Fruit fly (Drosophila melanogaster) whole organism, prepupa: Measurements from ENCODE around the gene ppan.

Experiments
- Blimp-1 ChIP-seq: fragments of 200-800 bp; sonication (Bioruptor generic); optimal IDR thresholded peaks from 3 replicates; lab custom pipeline; 2017; ENCODE audit warnings: missing biosample characterization, missing genetic modification characterization, mild to moderate bottlenecking, moderate library complexity, missing genetic modification reagents
- CG10631 ChIP-seq: fragments of 200-800 bp; sonication (Bioruptor generic); optimal IDR thresholded peaks from 2 replicates; lab custom pipeline; 2016; ENCODE audit warnings: missing biosample characterization, missing genetic modification characterization
- CG10669 ChIP-seq: fragments of 200-800 bp; sonication (Bioruptor generic); optimal IDR thresholded peaks from 3 replicates; lab custom pipeline; 2018; ENCODE audit warnings: missing biosample characterization, mild to moderate bottlenecking, missing genetic modification characterization, moderate library complexity
- CG11294 ChIP-seq: fragments of 200-800 bp; sonication (Bioruptor generic); IDR thresholded peaks from 2 replicates; pipeline ENCODE4 v1.3.6; 2022; ENCODE audit warnings: missing biosample characterization, missing genetic modification characterization
- CG11762 ChIP-seq: fragments of 200-800 bp; sonication (Bioruptor generic); optimal IDR thresholded peaks from 3 replicates; lab custom pipeline; 2016; ENCODE audit warnings: missing biosample characterization, missing genetic modification characterization; ENCODE audit not compliant: insufficient read depth
- CG11902 ChIP-seq: fragments of 200-800 bp; sonication (Bioruptor generic); optimal IDR thresholded peaks from 3 replicates; lab custom pipeline; 2016; ENCODE audit warnings: missing biosample characterization, missing genetic modification characterization
- CG15336 ChIP-seq: fragments of 200-800 bp; sonication (Bioruptor generic); IDR thresholded peaks from 2 replicates; pipeline ENCODE4 v1.3.6; 2022; ENCODE audit warnings: missing biosample characterization, missing genetic modification characterization
- CG1621 ChIP-seq: fragments of 200-800 bp; sonication (Bioruptor generic); optimal IDR thresholded peaks from 3 replicates; lab custom pipeline; 2018; ENCODE audit warnings: missing biosample characterization, mild to moderate bottlenecking, missing genetic modification characterization
- CG16779 ChIP-seq: fragments of 200-800 bp; sonication (Bioruptor generic); optimal IDR thresholded peaks from 3 replicates; lab custom pipeline; 2017; ENCODE audit warnings: missing biosample characterization, mild to moderate bottlenecking, missing genetic modification characterization
- CG3032 ChIP-seq: fragments of 200-800 bp; optimal IDR thresholded peaks from 2 replicates; lab custom pipeline; 2019; ENCODE audit warnings: missing biosample characterization, mild to moderate bottlenecking, missing genetic modification characterization, moderate library complexity
- CG34406 ChIP-seq: fragments of 200-800 bp; sonication (Bioruptor generic); optimal IDR thresholded peaks from 3 replicates; lab custom pipeline; 2016; ENCODE audit warnings: missing biosample characterization, missing genetic modification characterization
- CG3919 ChIP-seq: fragments of 200-800 bp; sonication (Bioruptor generic); optimal IDR thresholded peaks from 3 replicates; lab custom pipeline; 2016; ENCODE audit warnings: missing biosample characterization, missing genetic modification characterization
- CG4318 ChIP-seq: fragments of 200-800 bp; sonication (Bioruptor generic); optimal IDR thresholded peaks from 3 replicates; lab custom pipeline; 2017; ENCODE audit warnings: missing biosample characterization, mild to moderate bottlenecking, missing genetic modification characterization
- CG6163 ChIP-seq: fragments of 200-800 bp; sonication (Bioruptor generic); IDR thresholded peaks from 3 replicates; pipeline ENCODE4 v1.3.6; 2022; ENCODE audit warnings: missing biosample characterization, missing genetic modification characterization
- CG6276 ChIP-seq: fragments of 200-800 bp; sonication (Bioruptor generic); optimal IDR thresholded peaks from 2 replicates; lab custom pipeline; 2017; ENCODE audit warnings: missing biosample characterization, mild to moderate bottlenecking, missing genetic modification characterization
- CG6792 ChIP-seq: fragments of 200-800 bp; sonication (Bioruptor generic); optimal IDR thresholded peaks from 3 replicates; lab custom pipeline; 2016; ENCODE audit warnings: missing biosample characterization, missing genetic modification characterization
- CG6808 ChIP-seq: fragments of 200-800 bp; sonication (Bioruptor generic); optimal IDR thresholded peaks from 3 replicates; lab custom pipeline; 2017; ENCODE audit warnings: missing biosample characterization, missing genetic modification characterization, mild to moderate bottlenecking, moderate library complexity, missing genetic modification reagents
- CG6854 ChIP-seq: fragments of 200-800 bp; sonication (Bioruptor generic); optimal IDR thresholded peaks from 2 replicates; lab custom pipeline; 2017; ENCODE audit warnings: missing biosample characterization, mild to moderate bottlenecking, missing genetic modification characterization
- CG7368 ChIP-seq: fragments of 200-800 bp; sonication (Bioruptor generic); optimal IDR thresholded peaks from 3 replicates; lab custom pipeline; 2016; ENCODE audit warnings: missing biosample characterization, missing genetic modification characterization
- CG8119 ChIP-seq: fragments of 200-800 bp; sonication (Bioruptor generic); IDR thresholded peaks from 3 replicates; pipeline ENCODE4 v1.3.6; 2022; ENCODE audit warnings: missing biosample characterization, missing genetic modification characterization
- CG8319 ChIP-seq: fragments of 200-800 bp; sonication (Bioruptor generic); optimal IDR thresholded peaks from 3 replicates; lab custom pipeline; 2016; ENCODE audit warnings: missing biosample characterization, missing genetic modification characterization
- CG8632 ChIP-seq: fragments of 200-800 bp; sonication (Bioruptor generic); optimal IDR thresholded peaks from 3 replicates; lab custom pipeline; 2016; ENCODE audit warnings: missing biosample characterization, missing genetic modification characterization
- Eip78C ChIP-seq: fragments of 200-800 bp; sonication (Bioruptor generic); peaks from one replicate; lab custom pipeline; 2016; ENCODE audit warnings: missing biosample characterization, missing genetic modification characterization
- Eip93F ChIP-seq: fragments of 200-800 bp; sonication (Bioruptor generic); optimal IDR thresholded peaks from 2 replicates; lab custom pipeline; 2016; ENCODE audit warnings: missing biosample characterization, mild to moderate bottlenecking, missing genetic modification characterization
- Ets21C ChIP-seq: fragments of 200-800 bp; sonication (Bioruptor generic); optimal IDR thresholded peaks from 3 replicates; lab custom pipeline; 2016; ENCODE audit warnings: missing biosample characterization, missing genetic modification characterization
- Ets96B ChIP-seq: fragments of 200-800 bp; optimal IDR thresholded peaks from 2 replicates; lab custom pipeline; 2019; ENCODE audit warnings: missing biosample characterization, mild to moderate bottlenecking, missing genetic modification characterization, moderate library complexity
- Gug ChIP-seq: fragments of 200-800 bp; sonication (Bioruptor generic); IDR thresholded peaks from 2 replicates; pipeline ENCODE4 v1.3.6; 2022; ENCODE audit warnings: missing biosample characterization, missing genetic modification characterization
- Hr4 ChIP-seq: fragments of 200-800 bp; sonication (Bioruptor generic); optimal IDR thresholded peaks from 3 replicates; lab custom pipeline; 2016; ENCODE audit warnings: missing biosample characterization, missing genetic modification characterization
- Lpt ChIP-seq: fragments of 200-800 bp; sonication (Bioruptor generic); optimal IDR thresholded peaks from 3 replicates; lab custom pipeline; 2016; ENCODE audit warnings: missing biosample characterization, missing genetic modification characterization
- Met ChIP-seq: fragments of 200-800 bp; sonication (Bioruptor generic); optimal IDR thresholded peaks from 3 replicates; lab custom pipeline; 2016; ENCODE audit warnings: missing biosample characterization, missing genetic modification characterization
- Smox ChIP-seq: fragments of 200-800 bp; sonication (Bioruptor generic); optimal IDR thresholded peaks from 3 replicates; lab custom pipeline; 2016; ENCODE audit warnings: missing biosample characterization, missing genetic modification characterization
- Sox102F ChIP-seq: fragments of 200-800 bp; sonication (Bioruptor generic); optimal IDR thresholded peaks from 2 replicates; lab custom pipeline; 2016; ENCODE audit warnings: missing biosample characterization, mild to moderate bottlenecking, missing genetic modification characterization
- Sox15 ChIP-seq: fragments of 200-800 bp; sonication (Bioruptor generic); optimal IDR thresholded peaks from 3 replicates; lab custom pipeline; 2016; ENCODE audit warnings: missing biosample characterization, missing genetic modification characterization
- achi ChIP-seq: fragments of 200-800 bp; sonication (Bioruptor generic); optimal IDR thresholded peaks from 3 replicates; lab custom pipeline; 2016; ENCODE audit warnings: missing biosample characterization, missing genetic modification characterization
- acj6 ChIP-seq: fragments of 200-800 bp; sonication (Bioruptor generic); optimal IDR thresholded peaks from 3 replicates; lab custom pipeline; 2016; ENCODE audit warnings: missing biosample characterization, missing genetic modification characterization
- cyc ChIP-seq: fragments of 200-800 bp; sonication (Bioruptor generic); optimal IDR thresholded peaks from 3 replicates; lab custom pipeline; 2016; ENCODE audit warnings: missing biosample characterization, missing genetic modification characterization
- dsx ChIP-seq: fragments of 200-800 bp; optimal IDR thresholded peaks from 3 replicates; lab custom pipeline; 2019; ENCODE audit warnings: missing biosample characterization, mild to moderate bottlenecking, missing genetic modification characterization, moderate library complexity; ENCODE audit not compliant: poor library complexity, severe bottlenecking
- esn ChIP-seq: fragments of 200-800 bp; sonication (Bioruptor generic); optimal IDR thresholded peaks from 2 replicates; lab custom pipeline; 2016; ENCODE audit warnings: missing biosample characterization, mild to moderate bottlenecking, missing genetic modification characterization, moderate library complexity
- fd59A ChIP-seq: fragments of 200-800 bp; sonication (Bioruptor generic); optimal IDR thresholded peaks from 2 replicates; lab custom pipeline; 2017; ENCODE audit warnings: missing biosample characterization, mild to moderate bottlenecking, missing genetic modification characterization, missing genetic modification reagents
- fkh ChIP-seq: fragments of 200-800 bp; sonication (Bioruptor generic); optimal IDR thresholded peaks from 3 replicates; lab custom pipeline; 2017; ENCODE audit warnings: missing biosample characterization, mild to moderate bottlenecking, missing genetic modification characterization, moderate library complexity
- pdm3 ChIP-seq: fragments of 200-800 bp; sonication (Bioruptor generic); optimal IDR thresholded peaks from 3 replicates; lab custom pipeline; 2016; ENCODE audit warnings: missing biosample characterization, missing genetic modification characterization
- ss ChIP-seq, 2 experiments: fragments of 200-800 bp; sonication (Bioruptor generic); optimal IDR thresholded peaks; 2 replicates in 1 of 2; 3 replicates in 1 of 2; lab custom pipeline; 2017 to 2018; ENCODE audit warnings: mild to moderate bottlenecking in 2 of 2, missing biosample characterization in 2 of 2, missing genetic modification characterization in 2 of 2, moderate library complexity in 1 of 2
- topi ChIP-seq: fragments of 200-800 bp; sonication (Bioruptor generic); optimal IDR thresholded peaks from 3 replicates; lab custom pipeline; 2016; ENCODE audit warnings: missing biosample characterization, missing genetic modification characterization

Gene ppan

DNA sequence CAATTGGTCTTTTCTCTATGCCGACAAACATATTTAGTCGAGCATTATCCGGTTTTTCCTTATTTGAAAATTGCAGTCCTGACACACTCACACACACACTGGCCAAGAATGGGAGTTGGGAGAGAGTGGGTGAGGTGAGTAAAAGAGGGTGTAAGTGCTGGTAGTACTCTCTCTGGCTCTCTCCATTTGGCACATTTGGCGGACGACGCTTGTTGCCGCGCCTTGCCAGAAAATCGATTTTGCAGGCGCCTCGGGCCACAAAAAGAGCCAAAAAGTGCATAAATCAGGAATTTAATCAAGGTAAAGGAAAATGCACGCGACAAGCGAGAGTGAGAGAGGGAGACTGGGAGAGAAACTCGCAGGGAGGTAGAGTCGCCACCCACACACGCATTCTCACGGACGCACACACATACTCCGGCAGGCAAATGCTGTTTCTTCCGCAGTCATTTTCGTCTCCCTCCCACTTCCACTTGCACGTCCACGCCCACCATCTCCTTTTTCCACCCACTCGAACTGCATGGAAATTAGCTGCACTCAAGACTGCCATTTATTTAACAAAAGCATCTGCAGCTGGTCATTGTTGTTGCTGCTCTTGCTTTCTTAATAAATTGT, 19.4 kb upstream of the ppan start:
- peak; percentile 29 for TF ChIP-seq CG6854 (GFP tag; lab: Kevin White, UChicago)
- TF ChIP-seq CG11294 (GFP tag; lab: Robert Waterston, UW), result no peak
- no peak for TF ChIP-seq Ets21C (GFP tag; lab: Kevin White, UChicago)
- TF ChIP-seq CG8632 (GFP tag; lab: Kevin White, UChicago), result no peak
- peak; percentile 2 for TF ChIP-seq Eip78C (GFP tag; lab: Kevin White, UChicago)
- no peak for TF ChIP-seq CG3032 (tag; lab: Kevin White, UChicago)
- peak in 1 of 2 experiments; percentile 28 for TF ChIP-seq ss (GFP tag; optimal IDR thresholded peaks at IDR 0.05; lab: Kevin White, UChicago)
- no peak for TF ChIP-seq Hr4 (GFP tag; lab: Kevin White, UChicago)
- TF ChIP-seq Blimp-1 (GFP tag; lab: Kevin White, UChicago), result peak; percentile 28
- no peak for TF ChIP-seq Eip93F (GFP tag; lab: Kevin White, UChicago)
- no peak for TF ChIP-seq Sox15 (GFP tag; lab: Kevin White, UChicago)
- peak; percentile 39; the same call in 1 of the 2 replicates for TF ChIP-seq CG15336
- TF ChIP-seq CG4318 (GFP tag; lab: Kevin White, UChicago), result no peak
- TF ChIP-seq dsx, result no peak
- no peak for TF ChIP-seq fkh
- TF ChIP-seq CG34406 (GFP tag; lab: Kevin White, UChicago), result no peak

DNA sequence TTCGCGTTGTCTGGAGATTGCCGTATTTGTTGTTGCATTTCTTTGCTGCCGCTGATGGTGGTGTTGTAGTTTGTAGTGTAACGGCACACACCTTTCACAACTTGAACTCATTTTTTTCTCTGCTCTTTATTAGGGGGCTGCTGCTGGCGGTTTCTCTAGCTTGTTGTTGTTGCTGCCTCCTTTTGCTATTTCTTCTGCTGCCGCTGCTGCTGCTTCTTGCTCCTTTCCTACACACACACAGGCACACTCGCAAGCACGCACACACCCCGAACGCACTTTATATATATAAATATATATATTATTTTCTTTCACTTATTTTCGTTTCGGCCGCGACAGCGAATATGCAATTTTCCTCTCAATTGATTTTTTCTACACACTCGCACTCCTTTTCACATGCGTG, 18.9 kb upstream of the ppan start:
- TF ChIP-seq fd59A (GFP tag; lab: Kevin White, UChicago) (no peak), CG15336 (no peak), Eip93F (GFP tag; lab: Kevin White, UChicago) (no peak)
- TF ChIP-seq, all 60 proteins: peak for 0

DNA sequence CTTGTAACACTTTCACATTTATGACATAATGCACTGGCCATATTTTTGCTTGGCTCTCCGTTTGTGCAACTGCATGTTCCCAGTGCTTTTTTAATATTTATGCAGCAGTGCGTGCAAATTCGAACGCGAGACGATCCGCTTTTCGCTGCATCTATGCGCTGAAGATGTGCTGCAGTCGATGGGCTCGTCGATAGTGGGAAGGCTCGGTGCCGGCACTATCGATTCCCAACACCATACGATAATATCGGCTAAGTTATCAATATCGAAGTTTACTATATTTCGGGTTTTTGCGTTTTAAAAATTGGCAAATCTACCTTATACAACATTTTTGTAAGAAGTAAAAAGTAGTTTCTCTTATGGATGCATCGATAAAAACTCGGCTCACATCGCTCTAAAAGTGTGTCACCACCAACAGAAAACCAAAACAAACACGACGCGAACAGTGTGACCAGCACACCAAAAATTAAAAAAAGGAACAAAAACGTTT, 18.4 kb upstream of the ppan start, which contains the start of gene RhoGAP93B:
Gene RhoGAP93B, minus strand, starts transcription at position 197 of the 487 bp plus-strand sequence.
- peak; percentile 68 for TF ChIP-seq acj6 (GFP tag; lab: Kevin White, UChicago)
- TF ChIP-seq dsx, result peak; percentile 69
- no peak for TF ChIP-seq pdm3
- no peak for TF ChIP-seq Lpt (GFP tag; lab: Kevin White, UChicago)
- TF ChIP-seq CG1621 (tag; lab: Kevin White, UChicago), result peak; percentile 55
- no peak for TF ChIP-seq Blimp-1 (GFP tag; lab: Kevin White, UChicago)
- peak; percentile 87 for TF ChIP-seq CG3032 (tag; lab: Kevin White, UChicago)
- TF ChIP-seq Gug (GFP tag; lab: Robert Waterston, UW), result peak; percentile 85
- no peak for TF ChIP-seq Met (GFP tag; lab: Kevin White, UChicago)
- peak; percentile 58 for TF ChIP-seq CG16779 (tag; lab: Kevin White, UChicago)
- TF ChIP-seq CG34406 (GFP tag; lab: Kevin White, UChicago), result no peak
- TF ChIP-seq CG6792 (GFP tag; lab: Kevin White, UChicago), result peak; percentile 50
- TF ChIP-seq Sox15 (GFP tag; lab: Kevin White, UChicago), result peak; percentile 30
- no peak for TF ChIP-seq CG4318 (GFP tag; lab: Kevin White, UChicago)
- peak; percentile 71 for TF ChIP-seq CG7368 (GFP tag; lab: Kevin White, UChicago)
- no peak for TF ChIP-seq Smox
- TF ChIP-seq Hr4 (GFP tag; lab: Kevin White, UChicago), result peak; percentile 90
- peak; percentile 74 for TF ChIP-seq CG3919 (GFP tag; lab: Kevin White, UChicago)
- TF ChIP-seq CG11762, result no peak
- peak; percentile 93 for TF ChIP-seq CG6163 (GFP tag; lab: Robert Waterston, UW)
- peak; percentile 73 for TF ChIP-seq CG15336
- peak; percentile 86 for TF ChIP-seq CG10631 (GFP tag; lab: Kevin White, UChicago)
- TF ChIP-seq Ets21C (GFP tag; lab: Kevin White, UChicago), result peak; percentile 69
- TF ChIP-seq CG6808 (GFP tag; lab: Kevin White, UChicago), result peak; percentile 78
- TF ChIP-seq Ets96B (tag; lab: Kevin White, UChicago), result peak; percentile 82
- peak; percentile 77 for TF ChIP-seq cyc (GFP tag; lab: Kevin White, UChicago)
- peak; percentile 89 for TF ChIP-seq topi (GFP tag; lab: Kevin White, UChicago)
- peak; percentile 54 for TF ChIP-seq CG8632 (GFP tag; lab: Kevin White, UChicago)
- peak; percentile 58; the same call in 1 of the 2 replicates for TF ChIP-seq CG11294 (GFP tag; lab: Robert Waterston, UW)
- no peak for TF ChIP-seq Eip93F (GFP tag; lab: Kevin White, UChicago)
- TF ChIP-seq Sox102F (GFP tag; lab: Kevin White, UChicago), result no peak
- TF ChIP-seq CG6854 (GFP tag; lab: Kevin White, UChicago), result peak; percentile 34
- peak; percentile 84 for TF ChIP-seq CG8119 (GFP tag; lab: Robert Waterston, UW)
- TF ChIP-seq CG8319 (GFP tag; lab: Kevin White, UChicago), result peak; percentile 53
- TF ChIP-seq CG11902 (GFP tag; lab: Kevin White, UChicago), result peak; percentile 66
- TF ChIP-seq achi (GFP tag; lab: Kevin White, UChicago), result no peak
- no peak for TF ChIP-seq CG6276 (GFP tag; lab: Kevin White, UChicago)
- TF ChIP-seq esn (GFP tag; lab: Kevin White, UChicago), result peak; percentile 90
- peak; percentile 88 for TF ChIP-seq Eip78C (GFP tag; lab: Kevin White, UChicago)
- peak; percentile 70 for TF ChIP-seq CG10669 (GFP tag; lab: Kevin White, UChicago)
- peak; percentile 24 for TF ChIP-seq fd59A (GFP tag; lab: Kevin White, UChicago)
